Worm (Caenorhabditis elegans) whole organism, early embryonic: ENCODE results near the gene F58F9.4.

Experiments used
- B0310.2 ChIP-seq: sonication (generic microtip); optimal IDR thresholded peaks from 2 replicates; lab custom pipeline; 2016; ENCODE audit warnings: mild to moderate bottlenecking, missing genetic modification characterization, missing compliant biosample characterization
- F13C5.2 ChIP-seq: sonication (generic microtip); optimal IDR thresholded peaks from 2 replicates; lab custom pipeline; 2017; ENCODE audit warnings: mild to moderate bottlenecking, missing genetic modification characterization, inconsistent platforms, missing compliant biosample characterization
- aly-1 ChIP-seq: sonication (generic microtip); optimal IDR thresholded peaks from 2 replicates; lab custom pipeline; 2016; ENCODE audit warnings: missing genetic modification characterization, missing compliant biosample characterization
- ama-1 ChIP-seq: fragments of 150-350 bp; optimal IDR thresholded peaks from 2 replicates; lab custom pipeline; 2014
- ceh-13 ChIP-seq: fragments of 200-800 bp; sonication (Bioruptor generic); optimal IDR thresholded peaks from 2 replicates; lab custom pipeline; 2018; ENCODE audit warnings: mild to moderate bottlenecking, missing genetic modification characterization, missing compliant biosample characterization
- ceh-36 ChIP-seq: sonication (generic microtip); optimal IDR thresholded peaks from 2 replicates; lab custom pipeline; 2016; ENCODE audit warnings: missing genetic modification characterization, inconsistent platforms, missing compliant biosample characterization
- ets-7 ChIP-seq: sonication (generic microtip); optimal IDR thresholded peaks from 2 replicates; lab custom pipeline; 2016; ENCODE audit warnings: missing genotype, missing genetic modification characterization, missing compliant biosample characterization
- flt-1 ChIP-seq: fragments of 200-800 bp; sonication (Bioruptor generic); IDR thresholded peaks from 2 replicates; pipeline ENCODE4 v1.3.6; 2022; ENCODE audit warnings: missing genetic modification characterization, missing compliant biosample characterization
- hmbx-1 ChIP-seq: sonication (generic microtip); optimal IDR thresholded peaks from 2 replicates; lab custom pipeline; 2016; ENCODE audit warnings: mild to moderate bottlenecking, missing genetic modification characterization, missing compliant biosample characterization
- hmg-4 ChIP-seq: fragments of 200-800 bp; sonication (Bioruptor generic); optimal IDR thresholded peaks from 2 replicates; lab custom pipeline; 2018; ENCODE audit warnings: mild to moderate bottlenecking, missing genetic modification characterization, missing compliant biosample characterization
- hnd-1 ChIP-seq: sonication (generic microtip); optimal IDR thresholded peaks from 2 replicates; lab custom pipeline; 2016; ENCODE audit warnings: missing genetic modification characterization, missing compliant biosample characterization
- pes-1 ChIP-seq: fragments of 200-800 bp; sonication (Bioruptor generic); IDR thresholded peaks from 2 replicates; pipeline ENCODE4 v1.3.6; 2022; ENCODE audit warnings: missing genetic modification reagents, missing genetic modification characterization, missing compliant biosample characterization
- scrt-1 ChIP-seq: fragments of 200-800 bp; sonication (Bioruptor generic); IDR thresholded peaks from 2 replicates; pipeline ENCODE4 v1.3.6; 2022; ENCODE audit warnings: missing genetic modification characterization, missing compliant biosample characterization
- sea-1 ChIP-seq: fragments of 200-800 bp; sonication (Bioruptor generic); conservative IDR thresholded peaks from 2 replicates; pipeline ENCODE4 v1.3.6; 2022; ENCODE audit warnings: missing genetic modification characterization, missing compliant biosample characterization
- tbx-11 ChIP-seq: fragments of 200-800 bp; sonication (Bioruptor generic); IDR thresholded peaks from 2 replicates; pipeline ENCODE4 v1.3.6; 2022; ENCODE audit warnings: missing genetic modification characterization, missing compliant biosample characterization
- tbx-37 ChIP-seq: fragments of 200-800 bp; sonication (Bioruptor generic); conservative IDR thresholded peaks from 2 replicates; pipeline ENCODE4 v1.3.6; 2022; ENCODE audit warnings: missing genetic modification reagents, missing genetic modification characterization, missing compliant biosample characterization
- tra-4 ChIP-seq: sonication (generic microtip); optimal IDR thresholded peaks from 2 replicates; lab custom pipeline; 2017; ENCODE audit warnings: missing genetic modification characterization, missing compliant biosample characterization

F58F9.4 gene

ce11 chrIV:6275671-6276209 lies 44.9 kb downstream of the F58F9.4 start, which contains the start of the genes aat-4 and T13A10.1:
TSS of gene aat-4 (minus strand) at chrIV:6275721.
TSS of gene T13A10.1 (plus strand) at chrIV:6276081.
- TF ChIP-seq ceh-36 (tag; lab: Kevin White, UChicago) (no peak), sea-1 (GFP tag; lab: Robert Waterston, UW) (no peak), pes-1 (no peak), ets-7 (tag; lab: Kevin White, UChicago) (no peak), B0310.2 (tag; lab: Kevin White, UChicago) (no peak), tbx-37 (GFP tag; lab: Robert Waterston, UW) (no peak), tbx-11 (GFP tag; lab: Robert Waterston, UW) (no peak), hnd-1 (tag; lab: Kevin White, UChicago) (no peak), ceh-13 (GFP tag; lab: Kevin White, UChicago) (no peak), aly-1 (tag; lab: Kevin White, UChicago) (no peak), scrt-1 (GFP tag; lab: Robert Waterston, UW) (no peak), ama-1 (lab: Kevin White, UChicago) (no peak), F13C5.2 (tag; lab: Kevin White, UChicago) (no peak), tra-4 (tag; lab: Kevin White, UChicago) (no peak), hmbx-1 (no peak), hmg-4 (GFP tag; lab: Kevin White, UChicago) (no peak), flt-1 (GFP tag; lab: Robert Waterston, UW) (no peak)

ce11 chrIV:6279392-6279791 lies 48.6 kb downstream of the F58F9.4 start, which contains the start of gene sams-5:
TSS of gene sams-5 (minus strand) at chrIV:6279522.
- TF ChIP-seq ceh-36 (tag; lab: Kevin White, UChicago) (no peak), sea-1 (GFP tag; lab: Robert Waterston, UW) (no peak), ets-7 (tag; lab: Kevin White, UChicago) (no peak), F13C5.2 (tag; lab: Kevin White, UChicago) (no peak), scrt-1 (GFP tag; lab: Robert Waterston, UW) (no peak), tbx-11 (GFP tag; lab: Robert Waterston, UW) (no peak), B0310.2 (tag; lab: Kevin White, UChicago) (no peak), aly-1 (tag; lab: Kevin White, UChicago) (no peak), flt-1 (GFP tag; lab: Robert Waterston, UW) (no peak), hnd-1 (tag; lab: Kevin White, UChicago) (no peak), pes-1 (no peak), ceh-13 (GFP tag; lab: Kevin White, UChicago) (no peak), hmbx-1 (no peak), tra-4 (tag; lab: Kevin White, UChicago) (no peak), ama-1 (lab: Kevin White, UChicago) (no peak), hmg-4 (GFP tag; lab: Kevin White, UChicago) (no peak), tbx-37 (GFP tag; lab: Robert Waterston, UW) (no peak)

ce11 chrIV:6282143-6282542 lies 51.3 kb downstream of the F58F9.4 start, which contains the start of gene srv-32:
TSS of gene srv-32 (minus strand) at chrIV:6282243.
- TF ChIP-seq ceh-36 (tag; lab: Kevin White, UChicago) (no peak), hnd-1 (tag; lab: Kevin White, UChicago) (no peak), ceh-13 (GFP tag; lab: Kevin White, UChicago) (no peak), pes-1 (no peak), ets-7 (tag; lab: Kevin White, UChicago) (no peak), B0310.2 (tag; lab: Kevin White, UChicago) (no peak), scrt-1 (GFP tag; lab: Robert Waterston, UW) (no peak), tbx-37 (GFP tag; lab: Robert Waterston, UW) (no peak), tra-4 (tag; lab: Kevin White, UChicago) (no peak), hmbx-1 (no peak), aly-1 (tag; lab: Kevin White, UChicago) (no peak), ama-1 (lab: Kevin White, UChicago) (no peak), F13C5.2 (tag; lab: Kevin White, UChicago) (no peak), flt-1 (GFP tag; lab: Robert Waterston, UW) (no peak), sea-1 (GFP tag; lab: Robert Waterston, UW) (no peak), tbx-11 (GFP tag; lab: Robert Waterston, UW) (no peak), hmg-4 (GFP tag; lab: Kevin White, UChicago) (no peak)
